Worm (Caenorhabditis elegans) whole organism, midembryonic: Measurements from ENCODE around the gene csn-4.

Experiments used
- T22C8.4 ChIP-seq: fragments of 200-800 bp; sonication (Bioruptor generic); IDR thresholded peaks from 2 replicates; pipeline ENCODE4 v1.3.6; 2022; ENCODE audit warnings: missing genetic modification characterization, missing compliant biosample characterization
- cog-1 ChIP-seq: sonication (generic microtip); optimal IDR thresholded peaks from 2 replicates; lab custom pipeline; 2016; ENCODE audit warnings: missing genetic modification characterization, missing compliant biosample characterization
- flt-1 ChIP-seq: fragments of 200-800 bp; sonication (Bioruptor generic); IDR thresholded peaks from 2 replicates; pipeline ENCODE4 v1.3.6; 2022; ENCODE audit warnings: missing genetic modification characterization, missing compliant biosample characterization
- klf-2 ChIP-seq: fragments of 200-800 bp; sonication (Bioruptor generic); conservative IDR thresholded peaks from 2 replicates; pipeline ENCODE4 v1.3.6; 2022; ENCODE audit warnings: missing genetic modification reagents, missing genetic modification characterization, missing compliant biosample characterization
- med-1 ChIP-seq: sonication (generic microtip); optimal IDR thresholded peaks from 2 replicates; lab custom pipeline; 2017; ENCODE audit warnings: missing genetic modification characterization, mild to moderate bottlenecking, missing compliant biosample characterization, antibody characterized with exemption, missing genetic modification reagents; ENCODE audit not compliant: insufficient read depth
- ref-1 ChIP-seq: fragments of 200-800 bp; sonication (Bioruptor generic); conservative IDR thresholded peaks from 2 replicates; pipeline ENCODE4 v1.3.6; 2022; ENCODE audit warnings: missing genetic modification reagents, missing genetic modification characterization, missing compliant biosample characterization
- tab-1 ChIP-seq: fragments of 200-800 bp; sonication (Bioruptor generic); IDR thresholded peaks from 2 replicates; pipeline ENCODE4 v1.3.6; 2022; ENCODE audit warnings: missing genetic modification characterization, missing compliant biosample characterization
- ztf-23 ChIP-seq: fragments of 200-800 bp; sonication (Bioruptor generic); IDR thresholded peaks from 2 replicates; pipeline ENCODE4 v1.3.6; 2022; ENCODE audit warnings: missing genetic modification reagents, missing genetic modification characterization, missing compliant biosample characterization
- ztf-29 ChIP-seq: fragments of 200-800 bp; sonication (Bioruptor generic); IDR thresholded peaks from 2 replicates; pipeline ENCODE4 v1.3.6; 2022; ENCODE audit warnings: missing genetic modification reagents, missing genetic modification characterization, missing compliant biosample characterization

The csn-4 gene

DNA sequence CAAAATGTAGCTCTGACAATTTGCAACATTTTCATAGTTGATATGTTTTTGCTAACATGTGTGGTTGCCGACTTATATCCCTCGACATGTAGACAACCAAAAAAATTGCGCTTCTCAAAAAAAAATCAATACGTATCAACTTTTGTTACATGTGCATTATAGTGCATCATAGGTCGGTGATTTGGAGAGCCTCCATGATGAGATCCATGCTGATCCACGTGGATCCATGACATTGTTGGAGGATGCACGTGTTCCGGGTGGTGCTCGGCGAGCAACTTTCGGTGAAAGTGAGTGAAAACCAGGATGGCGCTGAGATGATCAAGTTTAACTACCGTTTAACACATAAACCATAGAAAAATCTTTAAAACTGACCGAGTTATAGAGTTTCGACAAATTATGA is 24.2 kb upstream of the csn-4 start:
- TF ChIP-seq ztf-29 (no peak), T22C8.4 (no peak), tab-1 (GFP tag; lab: Robert Waterston, UW) (no peak), cog-1 (tag; lab: Kevin White, UChicago) (no peak), ztf-23 (GFP tag; lab: Robert Waterston, UW) (no peak), ref-1 (GFP tag; lab: Robert Waterston, UW) (no peak), med-1 (no peak), klf-2 (GFP tag; lab: Robert Waterston, UW) (no peak)

DNA sequence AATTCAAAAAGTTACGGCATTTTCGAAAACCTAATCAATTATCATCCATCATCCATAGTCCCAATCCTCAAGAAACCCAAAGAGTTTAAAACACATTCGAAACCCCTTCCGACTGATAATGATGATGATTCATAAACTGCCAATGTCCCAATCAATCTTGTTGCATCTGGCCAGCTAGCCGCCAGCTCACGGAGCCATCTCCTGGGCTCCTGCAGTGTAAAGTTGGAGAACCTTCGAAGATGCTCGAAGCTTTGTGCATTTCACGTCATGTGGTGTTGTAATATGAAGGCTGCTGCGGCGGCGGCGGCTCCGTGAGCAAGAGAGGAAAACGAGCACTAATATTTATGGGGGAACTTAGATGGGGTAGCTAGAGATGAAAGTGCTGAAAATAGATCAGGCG is 21.2 kb upstream of the csn-4 start:
- TF ChIP-seq cog-1 (tag; lab: Kevin White, UChicago), result peak; percentile 35
- no peak for TF ChIP-seq T22C8.4

DNA sequence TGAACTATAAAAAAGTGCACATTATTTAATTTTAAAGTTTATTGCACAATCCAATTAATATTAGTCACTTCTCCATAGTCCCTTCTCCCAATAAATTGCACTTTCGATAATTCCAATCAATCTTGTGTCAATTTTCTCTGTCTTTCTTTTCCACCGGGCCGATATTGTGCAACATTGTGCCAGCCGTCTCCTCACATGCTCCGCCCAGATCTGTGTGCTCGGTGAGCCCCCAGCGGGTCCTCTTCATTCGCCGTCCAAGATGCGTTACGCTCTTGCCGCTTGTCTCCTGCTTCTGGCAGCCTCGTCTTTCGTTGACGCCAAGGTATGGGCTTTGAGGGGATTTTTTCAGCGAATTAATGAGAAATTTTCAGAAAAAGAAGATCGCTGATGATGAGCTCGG is 20.4 kb upstream of the csn-4 start, which contains the start of gene ost-1:
Gene ost-1 (plus strand): TSS at position 207 of the 400 bp plus-strand sequence.
- TF ChIP-seq T22C8.4 (no peak), ref-1 (GFP tag; lab: Robert Waterston, UW) (no peak), klf-2 (GFP tag; lab: Robert Waterston, UW) (no peak), flt-1 (GFP tag; lab: Robert Waterston, UW) (no peak), ztf-29 (no peak), cog-1 (tag; lab: Kevin White, UChicago) (no peak), ztf-23 (GFP tag; lab: Robert Waterston, UW) (no peak), med-1 (no peak), tab-1 (GFP tag; lab: Robert Waterston, UW) (no peak)

DNA sequence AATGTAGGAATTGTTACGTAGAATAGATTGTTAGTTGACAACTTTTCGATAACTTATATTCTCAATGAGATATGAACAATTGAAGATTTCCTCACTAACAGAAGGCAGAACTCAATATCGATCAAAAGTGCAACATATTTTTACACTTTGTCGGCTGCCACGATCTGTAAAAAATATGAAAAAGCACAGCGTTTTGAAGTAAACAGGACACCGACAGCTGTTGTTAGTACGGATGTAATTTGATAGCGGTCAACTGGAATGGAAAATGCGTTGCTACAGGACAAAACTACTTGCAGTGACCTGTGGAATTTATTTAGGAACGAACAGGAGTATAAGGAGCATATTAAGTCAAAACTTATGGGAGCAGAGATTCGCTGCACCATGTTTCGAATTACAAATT is 19.2 kb upstream of the csn-4 start:
- no peak for TF ChIP-seq med-1
- TF ChIP-seq cog-1 (tag; lab: Kevin White, UChicago), result no peak
- no peak for TF ChIP-seq ref-1 (GFP tag; lab: Robert Waterston, UW)
- no peak for TF ChIP-seq ztf-29
- TF ChIP-seq ztf-23 (GFP tag; lab: Robert Waterston, UW), result no peak
- TF ChIP-seq klf-2 (GFP tag; lab: Robert Waterston, UW), result no peak
- no peak for TF ChIP-seq tab-1 (GFP tag; lab: Robert Waterston, UW)
- TF ChIP-seq T22C8.4, result no peak
- no peak for TF ChIP-seq flt-1 (GFP tag; lab: Robert Waterston, UW)

DNA sequence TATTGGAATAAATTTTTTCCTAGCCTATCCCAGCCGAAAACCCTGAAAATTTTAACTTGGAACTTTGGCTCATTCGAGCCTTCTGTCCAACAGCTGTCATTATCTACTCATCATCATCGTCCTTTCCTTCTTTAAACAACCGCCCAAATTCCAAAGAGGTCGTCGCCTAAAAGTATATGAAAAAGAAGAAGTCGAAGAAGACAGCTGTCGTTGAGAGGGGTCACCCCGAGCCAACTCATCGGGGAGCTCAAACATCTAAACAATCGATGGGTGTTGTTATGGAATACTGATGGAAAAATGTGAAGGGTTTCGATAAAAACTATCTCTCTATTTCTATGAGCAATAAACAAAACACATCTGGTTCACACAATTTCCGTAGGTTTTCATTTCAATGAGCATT is 18.3 kb upstream of the csn-4 start:
- TF ChIP-seq ztf-29 (no peak), T22C8.4 (no peak), klf-2 (GFP tag; lab: Robert Waterston, UW) (no peak), flt-1 (GFP tag; lab: Robert Waterston, UW) (no peak), ztf-23 (GFP tag; lab: Robert Waterston, UW) (no peak), med-1 (no peak), tab-1 (GFP tag; lab: Robert Waterston, UW) (no peak), ref-1 (GFP tag; lab: Robert Waterston, UW) (no peak), cog-1 (tag; lab: Kevin White, UChicago) (no peak)

DNA sequence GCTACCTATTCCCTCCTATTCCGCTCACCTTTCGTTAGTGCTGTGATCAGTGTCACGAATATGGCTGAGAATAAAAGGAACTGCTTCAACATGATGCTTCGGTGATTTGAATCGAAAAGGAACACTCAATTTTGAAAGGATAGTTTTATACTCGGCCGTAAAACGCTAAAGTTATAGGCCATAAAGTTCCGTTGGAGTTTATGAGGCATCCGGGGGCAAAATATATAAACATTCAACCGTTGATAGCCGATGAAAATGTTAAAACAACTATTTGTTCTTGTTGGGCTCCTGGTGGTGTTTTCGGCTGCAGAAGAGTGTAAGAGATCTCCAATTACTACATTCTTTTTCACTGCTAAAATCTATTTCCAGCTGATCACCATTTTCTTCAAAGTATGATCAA is 17.7 kb upstream of the csn-4 start, which contains the start of the genes C44B12.9 and C44B12.3:
Gene C44B12.9 (minus strand): TSS at position 101 of the 400 bp plus-strand sequence.
Gene C44B12.3 (plus strand): TSS at position 249 of the 400 bp plus-strand sequence.
- TF ChIP-seq ztf-23 (GFP tag; lab: Robert Waterston, UW), result no peak
- TF ChIP-seq klf-2 (GFP tag; lab: Robert Waterston, UW), result no peak
- no peak for TF ChIP-seq flt-1 (GFP tag; lab: Robert Waterston, UW)
- no peak for TF ChIP-seq T22C8.4
- TF ChIP-seq tab-1 (GFP tag; lab: Robert Waterston, UW), result no peak
- TF ChIP-seq ref-1 (GFP tag; lab: Robert Waterston, UW), result no peak
- TF ChIP-seq med-1, result no peak
- TF ChIP-seq ztf-29, result no peak
- no peak for TF ChIP-seq cog-1 (tag; lab: Kevin White, UChicago)

DNA sequence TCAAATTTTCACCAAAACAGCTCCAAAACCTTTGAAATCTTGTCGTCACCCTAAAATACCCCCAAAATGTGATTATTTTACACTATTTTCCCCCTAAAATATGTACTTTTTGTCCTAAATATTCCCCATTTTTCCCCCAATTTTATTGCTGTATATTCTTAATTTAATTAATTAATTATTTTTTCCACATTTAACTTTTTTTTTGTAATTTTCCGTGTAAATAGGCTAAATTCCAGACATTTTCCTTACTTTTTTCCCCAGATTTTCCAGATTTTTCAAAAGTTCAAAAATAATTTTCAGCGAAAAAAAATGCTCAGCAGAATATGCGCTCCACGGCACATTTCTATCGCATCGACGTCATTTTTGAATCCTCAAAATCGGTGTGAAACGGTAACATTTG is 10.3 kb upstream of the csn-4 start, which contains the start of gene cox-18:
Gene cox-18 (plus strand): TSS at position 301 of the 400 bp plus-strand sequence.
- TF ChIP-seq T22C8.4, result no peak
- no peak for TF ChIP-seq tab-1 (GFP tag; lab: Robert Waterston, UW)
- no peak for TF ChIP-seq cog-1 (tag; lab: Kevin White, UChicago)
- TF ChIP-seq ztf-29, result no peak
- no peak for TF ChIP-seq ref-1 (GFP tag; lab: Robert Waterston, UW)
- no peak for TF ChIP-seq flt-1 (GFP tag; lab: Robert Waterston, UW)
- no peak for TF ChIP-seq klf-2 (GFP tag; lab: Robert Waterston, UW)
- no peak for TF ChIP-seq ztf-23 (GFP tag; lab: Robert Waterston, UW)
- TF ChIP-seq med-1, result no peak

DNA sequence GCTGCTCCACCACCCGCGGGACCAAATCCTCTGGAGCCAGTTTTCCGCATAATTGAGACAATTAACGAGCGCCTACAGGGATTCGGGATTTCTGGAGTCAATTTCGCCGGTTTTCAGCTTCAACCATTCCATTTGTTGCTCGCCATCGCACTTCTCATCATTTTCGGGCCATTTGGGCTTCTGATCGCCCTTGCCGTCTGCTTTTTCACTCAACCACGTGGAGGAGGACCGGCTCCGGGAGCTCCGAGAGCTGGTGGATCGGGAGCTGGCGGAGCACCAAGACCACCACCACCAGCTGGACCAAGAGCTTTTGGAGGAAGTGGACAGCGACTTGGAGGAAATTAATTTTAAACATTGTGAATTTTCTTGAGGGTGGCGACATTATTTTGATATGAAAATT is 9.3 kb upstream of the csn-4 start:
- no peak for TF ChIP-seq T22C8.4
- no peak for TF ChIP-seq flt-1 (GFP tag; lab: Robert Waterston, UW)
- no peak for TF ChIP-seq klf-2 (GFP tag; lab: Robert Waterston, UW)
- no peak for TF ChIP-seq cog-1 (tag; lab: Kevin White, UChicago)
- no peak for TF ChIP-seq med-1
- TF ChIP-seq tab-1 (GFP tag; lab: Robert Waterston, UW), result no peak
- no peak for TF ChIP-seq ztf-29
- no peak for TF ChIP-seq ref-1 (GFP tag; lab: Robert Waterston, UW)
- TF ChIP-seq ztf-23 (GFP tag; lab: Robert Waterston, UW), result no peak

DNA sequence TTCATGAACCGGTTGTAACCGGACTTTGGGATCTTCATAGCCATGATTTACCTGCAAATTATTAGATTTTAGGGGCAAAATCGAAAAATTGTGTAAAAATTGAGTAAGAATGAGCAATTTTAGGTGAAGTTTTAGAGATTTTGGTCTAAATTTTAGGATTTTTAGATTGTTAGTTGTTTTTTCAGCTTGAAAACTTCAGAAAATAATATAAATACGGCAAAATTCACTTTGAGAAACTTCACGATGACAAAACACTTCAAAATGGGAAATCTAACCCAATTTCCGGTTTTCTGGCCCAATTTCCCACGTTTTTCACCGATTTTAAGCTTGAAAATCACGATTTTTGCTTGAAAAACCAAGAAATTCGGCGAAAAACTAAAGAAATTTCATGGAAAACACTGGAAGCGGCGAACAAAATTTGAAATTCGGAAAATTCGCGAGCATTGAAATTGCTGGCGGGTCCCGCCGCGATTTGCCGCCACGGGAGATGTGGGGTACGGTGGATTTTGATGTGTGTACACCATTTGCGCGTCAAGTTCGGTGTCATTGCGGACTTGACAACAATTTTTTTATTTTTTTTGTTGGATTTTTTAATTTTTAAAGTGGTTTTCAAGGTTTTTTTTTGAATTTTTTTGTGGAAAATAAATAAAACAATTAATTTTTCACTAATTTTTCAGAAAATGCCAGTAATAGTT is 7.2 kb upstream of the csn-4 start, which contains the start of the genes cct-8 and Y55F3AR.2:
Gene cct-8 (minus strand): TSS at position 51 of the 695 bp plus-strand sequence.
Gene Y55F3AR.2 (plus strand): TSS at position 672 of the 695 bp plus-strand sequence.
- peak; percentile 55; the same call in 1 of the 2 replicates for TF ChIP-seq T22C8.4
- peak; percentile 81 for TF ChIP-seq flt-1 (GFP tag; lab: Robert Waterston, UW)
- TF ChIP-seq ztf-29, result no peak
- no peak for TF ChIP-seq tab-1 (GFP tag; lab: Robert Waterston, UW)
- TF ChIP-seq med-1, result no peak
- peak; percentile 92 for TF ChIP-seq ztf-23 (GFP tag; lab: Robert Waterston, UW)
- TF ChIP-seq cog-1 (tag; lab: Kevin White, UChicago), result peak; percentile 88
- no peak for TF ChIP-seq ref-1 (GFP tag; lab: Robert Waterston, UW)
- TF ChIP-seq klf-2 (GFP tag; lab: Robert Waterston, UW), result peak; percentile 52; the same call in 1 of the 2 replicates
